Fruit fly (Drosophila melanogaster) whole organism: Measurements from ENCODE around the gene CG31642.

ENCODE experiments used
- CG8478 ChIP-seq: fragments of >200 bp; optimal IDR thresholded peaks from 2 replicates; lab custom pipeline; 2018; ENCODE audit warnings: inconsistent platforms
- EcR ChIP-seq, 2 experiments: fragments of >200 bp; optimal IDR thresholded peaks; 2 replicates each; lab custom pipeline; 2017; ENCODE audit warnings: missing biosample characterization in 2 of 2, missing genetic modification characterization in 2 of 2, missing genetic modification reagents in 2 of 2
- psq ChIP-seq: fragments of >200 bp; optimal IDR thresholded peaks from 2 replicates; lab custom pipeline; 2017

dm6 chr2L:6099270-6099644, 19.1 kb upstream of the CG31642 start:
- TF ChIP-seq psq: no peak
- TF ChIP-seq EcR (GFP tag; optimal IDR thresholded peaks at IDR 0.05; lab: Kevin White, UChicago): no peak
- TF ChIP-seq CG8478: no peak
